Worm (Caenorhabditis elegans) whole organism, L4 larva: ENCODE data around the gene spin-3.

Experiments used
- D1046.2 ChIP-seq: fragments of 200-800 bp; sonication (Bioruptor generic); IDR thresholded peaks from 2 replicates; pipeline ENCODE4 v1.3.6; 2022; ENCODE audit warnings: missing genetic modification characterization, missing compliant biosample characterization
- F10B5.3 ChIP-seq: sonication (generic microtip); optimal IDR thresholded peaks from 2 replicates; lab custom pipeline; 2016; ENCODE audit warnings: mild to moderate bottlenecking, missing genetic modification characterization, missing compliant biosample characterization
- F37D6.2 ChIP-seq: sonication (generic microtip); optimal IDR thresholded peaks from 2 replicates; lab custom pipeline; 2016; ENCODE audit warnings: mild to moderate bottlenecking, missing genetic modification characterization, missing compliant biosample characterization
- Y48G9A.11 ChIP-seq: fragments of 200-800 bp; sonication (Bioruptor generic); IDR thresholded peaks from 2 replicates; pipeline ENCODE4 v1.3.6; 2022; ENCODE audit warnings: missing genetic modification reagents, missing genetic modification characterization, missing compliant biosample characterization
- Y5F2A.4 ChIP-seq: fragments of 200-800 bp; sonication (Bioruptor generic); optimal IDR thresholded peaks from 2 replicates; lab custom pipeline; 2018; ENCODE audit warnings: mild to moderate bottlenecking, missing genetic modification characterization, missing compliant biosample characterization
- ZK337.2 ChIP-seq: fragments of 200-800 bp; sonication (Bioruptor generic); IDR thresholded peaks from 2 replicates; pipeline ENCODE4 v1.3.6; 2022; ENCODE audit warnings: missing genetic modification reagents, missing genetic modification characterization, missing compliant biosample characterization
- aha-1 ChIP-seq: fragments of 150-350 bp; peaks from one replicate; lab custom pipeline; 2014; ENCODE audit warnings: missing biosample characterization, missing genetic modification characterization
- aly-2 ChIP-seq: sonication (generic microtip); optimal IDR thresholded peaks from 2 replicates; lab custom pipeline; 2018; ENCODE audit warnings: missing biosample characterization, missing genetic modification characterization
- attf-4 ChIP-seq: sonication (generic microtip); optimal IDR thresholded peaks from 3 replicates; lab custom pipeline; 2017; ENCODE audit warnings: missing biosample characterization, missing genetic modification characterization
- ces-1 ChIP-seq: fragments of 150-350 bp; sonication (generic microtip); optimal IDR thresholded peaks from 4 replicates; lab custom pipeline; 2014; ENCODE audit warnings: missing biosample characterization, missing genetic modification reagents, missing genetic modification characterization
- cey-2 ChIP-seq: sonication (generic microtip); optimal IDR thresholded peaks from 3 replicates; lab custom pipeline; 2017; ENCODE audit warnings: missing genetic modification characterization, mild to moderate bottlenecking, missing compliant biosample characterization, antibody characterized with exemption, borderline replicate concordance; ENCODE audit not compliant: insufficient read depth
- daf-12 ChIP-seq: fragments of 150-350 bp; optimal IDR thresholded peaks from 2 replicates; lab custom pipeline; 2014; ENCODE audit warnings: missing biosample characterization, missing genetic modification reagents, missing genetic modification characterization
- daf-19 ChIP-seq: fragments of 200-800 bp; sonication (Bioruptor generic); conservative IDR thresholded peaks from 2 replicates; pipeline ENCODE4 v1.3.6; 2022; ENCODE audit warnings: missing genetic modification characterization, missing compliant biosample characterization
- daf-8 ChIP-seq: fragments of 200-800 bp; sonication (Bioruptor generic); IDR thresholded peaks from 2 replicates; pipeline ENCODE4 v1.3.6; 2022; ENCODE audit warnings: missing genetic modification characterization, missing compliant biosample characterization
- dmd-6 ChIP-seq: fragments of 200-800 bp; sonication (Bioruptor generic); IDR thresholded peaks from 2 replicates; pipeline ENCODE4 v1.3.6; 2022; ENCODE audit warnings: missing genetic modification reagents, missing genetic modification characterization, missing compliant biosample characterization
- dve-1 ChIP-seq: sonication (generic microtip); optimal IDR thresholded peaks from 2 replicates; lab custom pipeline; 2017; ENCODE audit warnings: antibody characterized with exemption, mild to moderate bottlenecking, missing genetic modification characterization, missing compliant biosample characterization; ENCODE audit not compliant: insufficient read depth
- egl-27 ChIP-seq: sonication (generic microtip); optimal IDR thresholded peaks from 3 replicates; lab custom pipeline; 2017; ENCODE audit warnings: missing biosample characterization, missing genetic modification reagents, missing genetic modification characterization
- fkh-10 ChIP-seq: fragments of 150-350 bp; optimal IDR thresholded peaks from 2 replicates; lab custom pipeline; 2014; ENCODE audit warnings: missing biosample characterization, missing genetic modification reagents, missing genetic modification characterization
- hlh-11 ChIP-seq: fragments of 200-800 bp; sonication (Bioruptor generic); optimal IDR thresholded peaks from 2 replicates; lab custom pipeline; 2018; ENCODE audit warnings: mild to moderate bottlenecking, missing genetic modification characterization, missing compliant biosample characterization
- hlh-30 ChIP-seq: sonication (generic microtip); optimal IDR thresholded peaks from 2 replicates; lab custom pipeline; 2017; ENCODE audit warnings: antibody characterized with exemption, mild to moderate bottlenecking, missing genetic modification characterization, missing compliant biosample characterization; ENCODE audit not compliant: insufficient read depth
- lin-1 ChIP-seq: fragments of 200-800 bp; sonication (Bioruptor generic); IDR thresholded peaks from 2 replicates; pipeline ENCODE4 v1.3.6; 2022; ENCODE audit warnings: missing genetic modification reagents, missing genetic modification characterization, missing compliant biosample characterization
- lin-29 ChIP-seq: fragments of 200-800 bp; sonication (Bioruptor generic); IDR thresholded peaks from 2 replicates; pipeline ENCODE4 v1.3.6; 2022; ENCODE audit warnings: missing genetic modification reagents, missing genetic modification characterization, missing compliant biosample characterization
- lin-39 ChIP-seq: fragments of 150-350 bp; optimal IDR thresholded peaks from 2 replicates; lab custom pipeline; 2014; ENCODE audit warnings: missing biosample characterization, missing genetic modification reagents, missing genetic modification characterization
- lir-3 ChIP-seq: sonication (generic microtip); optimal IDR thresholded peaks from 2 replicates; lab custom pipeline; 2016; ENCODE audit warnings: mild to moderate bottlenecking, missing genetic modification characterization, missing compliant biosample characterization
- lsy-2 ChIP-seq, 2 experiments: fragments of 150-350 bp in 1 of 2; sonication (generic microtip) in 1 of 2; optimal IDR thresholded peaks; 2 replicates each; lab custom pipeline; 2014 to 2017; ENCODE audit warnings: missing biosample characterization in 2 of 2, missing genetic modification characterization in 2 of 2
- madf-5 ChIP-seq, 2 experiments: fragments of 200-800 bp; sonication (Bioruptor generic); IDR thresholded peaks; 2 replicates each; pipeline ENCODE4 v1.3.6; 2022; ENCODE audit warnings: missing compliant biosample characterization in 2 of 2, missing genetic modification characterization in 2 of 2
- madf-9 ChIP-seq: fragments of 200-800 bp; sonication (Bioruptor generic); conservative IDR thresholded peaks from 2 replicates; pipeline ENCODE4 v1.3.6; 2022; ENCODE audit warnings: missing genetic modification reagents, missing genetic modification characterization, missing compliant biosample characterization
- mdl-1 ChIP-seq, 2 experiments: fragments of 150-350 bp in 1 of 2; sonication (generic microtip) in 1 of 2; optimal IDR thresholded peaks; 2 replicates each; lab custom pipeline; 2014 to 2017; ENCODE audit warnings: missing biosample characterization in 2 of 2, missing genetic modification characterization in 2 of 2
- mep-1 ChIP-seq: fragments of 150-350 bp; sonication (generic microtip); optimal IDR thresholded peaks from 3 replicates; lab custom pipeline; 2014; ENCODE audit warnings: missing biosample characterization, missing genetic modification characterization
- mxl-2 ChIP-seq: fragments of 200-800 bp; sonication (Bioruptor generic); conservative IDR thresholded peaks from 2 replicates; pipeline ENCODE4 v1.3.6; 2022; ENCODE audit warnings: missing genetic modification reagents, missing genetic modification characterization, missing compliant biosample characterization
- mxl-3 ChIP-seq: fragments of 200-800 bp; sonication (Bioruptor generic); optimal IDR thresholded peaks from 2 replicates; lab custom pipeline; 2018; ENCODE audit warnings: mild to moderate bottlenecking, missing genetic modification characterization, missing compliant biosample characterization
- nhr-10 ChIP-seq: fragments of 150-350 bp; optimal IDR thresholded peaks from 2 replicates; lab custom pipeline; 2014; ENCODE audit warnings: missing biosample characterization, missing genetic modification characterization
- nhr-102 ChIP-seq: sonication (generic microtip); optimal IDR thresholded peaks from 2 replicates; lab custom pipeline; 2016; ENCODE audit warnings: mild to moderate bottlenecking, missing genetic modification characterization, moderate library complexity, missing compliant biosample characterization
- nhr-111 ChIP-seq: fragments of 200-800 bp; sonication (Bioruptor generic); optimal IDR thresholded peaks from 2 replicates; lab custom pipeline; 2018; ENCODE audit warnings: mild to moderate bottlenecking, missing genetic modification characterization, missing compliant biosample characterization
- nhr-25 ChIP-seq: sonication (generic microtip); optimal IDR thresholded peaks from 2 replicates; lab custom pipeline; 2017; ENCODE audit warnings: missing genetic modification characterization, mild to moderate bottlenecking, missing compliant biosample characterization, antibody characterized with exemption, moderate library complexity, borderline replicate concordance; ENCODE audit not compliant: insufficient read depth
- nhr-28 ChIP-seq: fragments of 150-350 bp; optimal IDR thresholded peaks from 2 replicates; lab custom pipeline; 2014; ENCODE audit warnings: missing biosample characterization, missing genetic modification characterization
- nhr-41 ChIP-seq: fragments of 200-800 bp; sonication (Bioruptor generic); IDR thresholded peaks from 2 replicates; pipeline ENCODE4 v1.3.6; 2022; ENCODE audit warnings: missing genetic modification reagents, missing genetic modification characterization, missing compliant biosample characterization
- nhr-48 ChIP-seq: sonication (generic microtip); optimal IDR thresholded peaks from 2 replicates; lab custom pipeline; 2016; ENCODE audit warnings: mild to moderate bottlenecking, missing genetic modification characterization, missing compliant biosample characterization
- nhr-6 ChIP-seq: fragments of 150-350 bp; optimal IDR thresholded peaks from 2 replicates; lab custom pipeline; 2014; ENCODE audit warnings: missing biosample characterization, missing genetic modification characterization
- nhr-76 ChIP-seq: fragments of 150-350 bp; optimal IDR thresholded peaks from 2 replicates; lab custom pipeline; 2014; ENCODE audit warnings: missing biosample characterization, missing genetic modification characterization
- php-3 ChIP-seq: fragments of 200-800 bp; sonication (Bioruptor generic); IDR thresholded peaks from 2 replicates; pipeline ENCODE4 v1.3.6; 2022; ENCODE audit warnings: missing genetic modification reagents, missing genetic modification characterization, missing compliant biosample characterization
- rbr-2 ChIP-seq: sonication (generic microtip); optimal IDR thresholded peaks from 2 replicates; lab custom pipeline; 2016; ENCODE audit warnings: missing genotype, missing genetic modification characterization, missing compliant biosample characterization
- saeg-2 ChIP-seq: fragments of 200-800 bp; sonication (Bioruptor generic); IDR thresholded peaks from 2 replicates; pipeline ENCODE4 v1.3.6; 2022; ENCODE audit warnings: missing genetic modification reagents, missing genetic modification characterization, missing compliant biosample characterization
- set-16 ChIP-seq: fragments of 200-800 bp; sonication (Bioruptor generic); IDR thresholded peaks from 2 replicates; pipeline ENCODE4 v1.3.6; 2022; ENCODE audit warnings: missing genetic modification reagents, missing genetic modification characterization, missing compliant biosample characterization
- skn-1 ChIP-seq: fragments of 150-350 bp; optimal IDR thresholded peaks from 2 replicates; lab custom pipeline; 2014; ENCODE audit warnings: missing biosample characterization, missing genetic modification characterization
- unc-130 ChIP-seq: sonication (generic microtip); optimal IDR thresholded peaks from 2 replicates; lab custom pipeline; 2016; ENCODE audit warnings: missing genetic modification reagents, missing genetic modification characterization, missing compliant biosample characterization
- unc-62 ChIP-seq, 3 experiments: fragments of 150-350 bp in 1 of 3; sonication (generic microtip); optimal IDR thresholded peaks in 2 of 3; peaks in 1 of 3; 1 replicate in 1 of 3; 2 replicates in 2 of 3; lab custom pipeline; 2014 to 2017; ENCODE audit warnings: missing biosample characterization in 3 of 3, missing genetic modification characterization in 3 of 3, missing genetic modification reagents in 3 of 3, missing genotype in 1 of 3
- vab-7 ChIP-seq: fragments of 200-800 bp; sonication (Bioruptor generic); IDR thresholded peaks from 2 replicates; pipeline ENCODE4 v1.3.6; 2022; ENCODE audit warnings: missing genetic modification reagents, missing genetic modification characterization, missing compliant biosample characterization
- zfp-2 ChIP-seq: sonication (generic microtip); optimal IDR thresholded peaks from 2 replicates; lab custom pipeline; 2016; ENCODE audit warnings: mild to moderate bottlenecking, missing genetic modification characterization, missing compliant biosample characterization
- zip-2 ChIP-seq: fragments of 150-350 bp; optimal IDR thresholded peaks from 2 replicates; lab custom pipeline; 2014; ENCODE audit warnings: missing biosample characterization, missing genetic modification characterization

Gene spin-3

DNA sequence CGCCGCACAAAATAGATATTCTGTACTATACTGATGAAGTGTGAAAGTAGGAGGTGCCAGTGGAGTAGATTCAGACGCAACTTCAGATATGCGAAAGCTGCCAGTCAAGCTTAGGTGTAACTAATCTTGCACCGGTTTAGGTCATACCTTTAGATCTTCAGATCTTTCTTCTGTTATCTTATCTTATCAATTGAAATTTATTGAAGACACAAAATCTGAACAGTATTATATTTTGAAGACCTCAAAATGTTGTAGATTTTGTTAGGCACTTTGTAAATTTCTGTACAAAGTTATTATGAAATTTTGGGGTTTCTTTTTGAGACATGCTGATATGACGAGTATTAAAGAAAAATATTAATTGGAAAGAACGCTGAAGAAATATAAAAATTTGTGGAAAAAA, 17.4 kb upstream of the spin-3 start (continued):
- TF ChIP-seq D1046.2 (no peak), lir-3 (no peak), hlh-30 (no peak), nhr-10 (no peak)

DNA sequence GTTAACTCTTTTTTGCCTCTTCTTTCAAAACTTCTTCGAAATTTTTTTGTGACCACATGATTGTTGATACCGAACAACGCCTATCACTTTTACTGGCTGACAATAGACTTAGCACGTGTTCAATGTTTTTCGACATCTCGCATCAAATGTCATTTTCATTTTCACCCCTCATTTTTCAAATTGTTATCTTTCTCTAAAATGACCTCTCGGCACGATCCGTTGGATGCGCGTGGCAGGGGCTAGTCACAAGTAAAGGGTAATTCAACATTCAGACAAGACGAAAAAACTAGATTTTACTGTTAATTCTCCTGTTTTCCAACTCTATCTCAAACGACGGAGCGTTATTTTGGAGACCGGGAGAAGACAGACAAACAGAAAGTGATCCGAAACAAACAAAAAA, 16.6 kb upstream of the spin-3 start, which contains the start of gene F17H10.2:
Gene F17H10.2 (plus strand): TSS at position 316 of the 400 bp plus-strand sequence.
- TF ChIP-seq mxl-3 (peak; percentile 78), aha-1 (tag; lab: Kevin White, UChicago) (peak; percentile 95), Y48G9A.11 (no peak), egl-27 (tag; lab: Kevin White, UChicago) (no peak), lin-39 (tag; lab: Kevin White, UChicago) (no peak), F10B5.3 (tag; lab: Kevin White, UChicago) (no peak), zip-2 (tag; lab: Kevin White, UChicago) (no peak), zfp-2 (tag; lab: Kevin White, UChicago) (no peak), rbr-2 (no peak), set-16 (GFP tag; lab: Robert Waterston, UW) (no peak), daf-8 (no peak), saeg-2 (GFP tag; lab: Robert Waterston, UW) (no peak), ces-1 (GFP tag; lab: Kevin White, UChicago) (no peak), nhr-111 (GFP tag; lab: Kevin White, UChicago) (no peak), mdl-1 (tag; optimal IDR thresholded peaks at IDR 0.05; lab: Kevin White, UChicago) (peak in 1 of 2 experiments; percentile 36), nhr-102 (no peak), madf-5 (GFP tag; IDR thresholded peaks at IDR 0.05; lab: Robert Waterston, UW) (no peak), dve-1 (tag; lab: Kevin White, UChicago) (peak; percentile 24), ZK337.2 (GFP tag; lab: Robert Waterston, UW) (no peak), F37D6.2 (no peak), nhr-41 (no peak), daf-19 (GFP tag; lab: Robert Waterston, UW) (no peak), mxl-2 (GFP tag; lab: Robert Waterston, UW) (no peak), vab-7 (GFP tag; lab: Robert Waterston, UW) (no peak), fkh-10 (GFP tag; lab: Kevin White, UChicago) (no peak), unc-130 (GFP tag; lab: Kevin White, UChicago) (no peak), php-3 (GFP tag; lab: Robert Waterston, UW) (no peak), skn-1 (tag; lab: Kevin White, UChicago) (no peak), lin-29 (no peak), unc-62 (GFP tag; optimal IDR thresholded peaks at IDR 0.05 in 1 of 2; lab: Kevin White, UChicago) (peak in 1 of 2 experiments; percentile 87), unc-62 (tag; optimal IDR thresholded peaks at IDR 0.05; lab: Kevin White, UChicago) (no peak), nhr-28 (tag; lab: Kevin White, UChicago) (peak; percentile 48), daf-12 (no peak), madf-9 (GFP tag; lab: Robert Waterston, UW) (no peak), aly-2 (tag; lab: Kevin White, UChicago) (no peak), Y5F2A.4 (GFP tag; lab: Kevin White, UChicago) (no peak), dmd-6 (GFP tag; lab: Robert Waterston, UW) (peak; percentile 36), hlh-30 (peak; percentile 91), lsy-2 (tag; optimal IDR thresholded peaks at IDR 0.05; lab: Kevin White, UChicago) (peak in 1 of 2 experiments; percentile 15), hlh-11 (tag; lab: Kevin White, UChicago) (peak; percentile 30), attf-4 (no peak), cey-2 (tag; lab: Kevin White, UChicago) (no peak), nhr-25 (tag; lab: Kevin White, UChicago) (peak; percentile 40), nhr-48 (no peak), mep-1 (tag; lab: Kevin White, UChicago) (peak; percentile 32), lin-1 (GFP tag; lab: Robert Waterston, UW) (no peak), nhr-76 (tag; lab: Kevin White, UChicago) (no peak), nhr-6 (tag; lab: Kevin White, UChicago) (no peak)
